Fruit fly (Drosophila melanogaster) whole organism, embryonic: ENCODE data around the gene Arp10.

Experiments
- Bteb2 ChIP-seq: fragments of 200-800 bp; sonication (Bioruptor generic); optimal IDR thresholded peaks from 2 replicates; lab custom pipeline; 2016; ENCODE audit warnings: missing biosample characterization, missing genetic modification characterization
- CG10979 ChIP-seq: fragments of 200-800 bp; sonication (Bioruptor generic); optimal IDR thresholded peaks from 2 replicates; lab custom pipeline; 2018; ENCODE audit warnings: missing biosample characterization, mild to moderate bottlenecking, missing genetic modification characterization, moderate library complexity
- CG11398 ChIP-seq: fragments of 200-800 bp; sonication (Bioruptor generic); optimal IDR thresholded peaks from 2 replicates; lab custom pipeline; 2016; ENCODE audit warnings: missing biosample characterization, missing genetic modification characterization
- CG11456 ChIP-seq: fragments of 200-800 bp; sonication (Bioruptor generic); IDR thresholded peaks from 3 replicates; pipeline ENCODE4 v1.3.6; 2022; ENCODE audit warnings: missing biosample characterization, missing genetic modification characterization
- CG12744 ChIP-seq: fragments of 200-800 bp; sonication (Bioruptor generic); optimal IDR thresholded peaks from 2 replicates; lab custom pipeline; 2016; ENCODE audit warnings: missing biosample characterization, missing genetic modification characterization
- CG13123 ChIP-seq: fragments of 200-800 bp; sonication (Bioruptor generic); optimal IDR thresholded peaks from 2 replicates; lab custom pipeline; 2016; ENCODE audit warnings: missing biosample characterization, missing genetic modification characterization
- CG13624 ChIP-seq: fragments of 200-800 bp; sonication (Bioruptor generic); optimal IDR thresholded peaks from 2 replicates; lab custom pipeline; 2016; ENCODE audit warnings: missing biosample characterization, missing genetic modification characterization
- CG14667 ChIP-seq: fragments of 200-800 bp; sonication (Bioruptor generic); IDR thresholded peaks from 2 replicates; pipeline ENCODE4 v1.3.6; 2022; ENCODE audit warnings: missing biosample characterization, missing genetic modification characterization
- CG14710 ChIP-seq: fragments of 200-800 bp; sonication (Bioruptor generic); optimal IDR thresholded peaks from 3 replicates; lab custom pipeline; 2019; ENCODE audit warnings: missing biosample characterization, mild to moderate bottlenecking, missing genetic modification characterization, moderate library complexity
- CG15696 ChIP-seq: fragments of 200-800 bp; sonication (Bioruptor generic); optimal IDR thresholded peaks from 2 replicates; lab custom pipeline; 2019; ENCODE audit warnings: missing biosample characterization, mild to moderate bottlenecking, missing genetic modification characterization, moderate library complexity
- CG17385 ChIP-seq: fragments of 200-800 bp; sonication (Bioruptor generic); optimal IDR thresholded peaks from 3 replicates; lab custom pipeline; 2018; ENCODE audit warnings: missing biosample characterization, mild to moderate bottlenecking, missing genetic modification characterization
- CG18262 ChIP-seq: fragments of 200-800 bp; optimal IDR thresholded peaks from 3 replicates; lab custom pipeline; 2019; ENCODE audit warnings: missing biosample characterization, mild to moderate bottlenecking, missing genetic modification characterization, moderate library complexity
- CG31388 ChIP-seq: fragments of 200-800 bp; sonication (Bioruptor generic); optimal IDR thresholded peaks from 2 replicates; lab custom pipeline; 2016; ENCODE audit warnings: missing biosample characterization, missing genetic modification characterization
- CG4282 ChIP-seq: fragments of 200-800 bp; sonication (Bioruptor generic); optimal IDR thresholded peaks from 2 replicates; lab custom pipeline; 2016; ENCODE audit warnings: missing biosample characterization, missing genetic modification characterization
- CG5245 ChIP-seq: fragments of 200-800 bp; sonication (Bioruptor generic); optimal IDR thresholded peaks from 3 replicates; lab custom pipeline; 2016; ENCODE audit warnings: missing biosample characterization, missing genetic modification characterization
- CG6272 ChIP-seq: fragments of 200-800 bp; sonication (Bioruptor generic); IDR thresholded peaks from 2 replicates; pipeline ENCODE4 v1.3.6; 2022; ENCODE audit warnings: missing biosample characterization, missing genetic modification characterization
- CG6813 ChIP-seq: fragments of 200-800 bp; sonication (Bioruptor generic); optimal IDR thresholded peaks from 2 replicates; lab custom pipeline; 2017; ENCODE audit warnings: missing biosample characterization, missing genetic modification characterization, mild to moderate bottlenecking, moderate library complexity, missing genetic modification reagents
- CG7357 ChIP-seq: fragments of 200-800 bp; sonication (Bioruptor generic); IDR thresholded peaks from 3 replicates; pipeline ENCODE4 v1.3.6; 2022; ENCODE audit warnings: missing biosample characterization, missing genetic modification characterization
- CG7745 ChIP-seq: fragments of 200-800 bp; sonication (Bioruptor generic); optimal IDR thresholded peaks from 2 replicates; lab custom pipeline; 2018; ENCODE audit warnings: missing biosample characterization, mild to moderate bottlenecking, missing genetic modification characterization, moderate library complexity
- CG7928 ChIP-seq: fragments of 200-800 bp; sonication (Bioruptor generic); optimal IDR thresholded peaks from 2 replicates; lab custom pipeline; 2017; ENCODE audit warnings: missing biosample characterization, mild to moderate bottlenecking, missing genetic modification characterization
- CG7987 ChIP-seq: fragments of 200-800 bp; sonication (Bioruptor generic); optimal IDR thresholded peaks from 2 replicates; lab custom pipeline; 2018; ENCODE audit warnings: missing biosample characterization, mild to moderate bottlenecking, missing genetic modification characterization, moderate library complexity
- CG9797 ChIP-seq: fragments of 200-800 bp; sonication (Bioruptor generic); optimal IDR thresholded peaks from 3 replicates; lab custom pipeline; 2018; ENCODE audit warnings: missing biosample characterization, mild to moderate bottlenecking, missing genetic modification characterization
- CHES-1-like ChIP-seq: fragments of 200-800 bp; sonication (Bioruptor generic); optimal IDR thresholded peaks from 2 replicates; lab custom pipeline; 2016; ENCODE audit warnings: missing biosample characterization, missing genetic modification characterization
- Dip3 ChIP-seq: fragments of 200-800 bp; sonication (Bioruptor generic); optimal IDR thresholded peaks from 3 replicates; lab custom pipeline; 2016; ENCODE audit warnings: missing biosample characterization, missing genetic modification characterization
- Doc3 ChIP-seq: fragments of 200-800 bp; sonication (Bioruptor generic); IDR thresholded peaks from 3 replicates; pipeline ENCODE4 v1.3.6; 2022; ENCODE audit warnings: missing biosample characterization, missing genetic modification characterization; ENCODE audit not compliant: partially characterized antibody
- Kr ChIP-seq: fragments of 200-800 bp; sonication (Bioruptor generic); optimal IDR thresholded peaks from 2 replicates; lab custom pipeline; 2017; ENCODE audit warnings: missing biosample characterization, mild to moderate bottlenecking, missing genetic modification characterization
- Lhr ChIP-seq: fragments of 200-800 bp; sonication (Bioruptor generic); optimal IDR thresholded peaks from 3 replicates; lab custom pipeline; 2017; ENCODE audit warnings: mild to moderate bottlenecking, missing biosample characterization, missing genetic modification reagents, missing genetic modification characterization
- MESR4 ChIP-seq: fragments of 200-800 bp; sonication (Bioruptor generic); optimal IDR thresholded peaks from 2 replicates; lab custom pipeline; 2018; ENCODE audit warnings: missing biosample characterization, mild to moderate bottlenecking, missing genetic modification characterization, moderate library complexity
- Meics ChIP-seq: fragments of 200-800 bp; sonication (Bioruptor generic); optimal IDR thresholded peaks from 2 replicates; lab custom pipeline; 2017; ENCODE audit warnings: missing biosample characterization, mild to moderate bottlenecking, missing genetic modification characterization
- Rfx ChIP-seq: fragments of 200-800 bp; sonication (Bioruptor generic); IDR thresholded peaks from 2 replicates; pipeline ENCODE4 v1.3.6; 2022; ENCODE audit warnings: missing biosample characterization, missing genetic modification characterization
- TFAM ChIP-seq: fragments of 200-800 bp; sonication (Bioruptor generic); optimal IDR thresholded peaks from 2 replicates; lab custom pipeline; 2017; ENCODE audit warnings: missing biosample characterization, missing genetic modification characterization, inconsistent platforms
- Tbp ChIP-seq: fragments of >200 bp; optimal IDR thresholded peaks from 2 replicates; lab custom pipeline; 2018; ENCODE audit warnings: missing biosample characterization, missing genetic modification characterization
- Xrp1 ChIP-seq: fragments of 200-800 bp; sonication (Bioruptor generic); IDR thresholded peaks from 2 replicates; pipeline ENCODE4 v1.3.6; 2022; ENCODE audit warnings: missing biosample characterization, missing genetic modification characterization
- ab ChIP-seq: fragments of 200-800 bp; sonication (Bioruptor generic); optimal IDR thresholded peaks from 2 replicates; lab custom pipeline; 2016; ENCODE audit warnings: missing biosample characterization, missing genetic modification characterization
- bab2 ChIP-seq: fragments of 200-800 bp; sonication (Bioruptor generic); optimal IDR thresholded peaks from 2 replicates; lab custom pipeline; 2016; ENCODE audit warnings: missing biosample characterization, missing genetic modification characterization
- dmrt11E ChIP-seq: fragments of 200-800 bp; sonication (Bioruptor generic); optimal IDR thresholded peaks from 3 replicates; lab custom pipeline; 2018; ENCODE audit warnings: missing biosample characterization, mild to moderate bottlenecking, missing genetic modification characterization, moderate library complexity
- fru ChIP-seq: fragments of >200 bp; optimal IDR thresholded peaks from 2 replicates; lab custom pipeline; 2017
- luna ChIP-seq: fragments of 200-800 bp; sonication (Bioruptor generic); optimal IDR thresholded peaks from 2 replicates; lab custom pipeline; 2016; ENCODE audit warnings: missing biosample characterization, missing genetic modification characterization
- mirr ChIP-seq: fragments of 200-800 bp; sonication (Bioruptor generic); optimal IDR thresholded peaks from 3 replicates; lab custom pipeline; 2018; ENCODE audit warnings: missing biosample characterization, mild to moderate bottlenecking, missing genetic modification characterization
- nerfin-2 ChIP-seq: fragments of 200-800 bp; sonication (Bioruptor generic); IDR thresholded peaks from 2 replicates; pipeline ENCODE4 v1.3.6; 2022; ENCODE audit warnings: missing biosample characterization, missing genetic modification characterization; ENCODE audit not compliant: partially characterized antibody
- otp ChIP-seq: fragments of 200-800 bp; sonication (Bioruptor generic); IDR thresholded peaks from 3 replicates; pipeline ENCODE4, ENCODE4 v1.3.6; 2022; ENCODE audit warnings: missing biosample characterization, missing genetic modification characterization
- pb ChIP-seq: fragments of 200-800 bp; sonication (Bioruptor generic); optimal IDR thresholded peaks from 3 replicates; lab custom pipeline; 2016; ENCODE audit warnings: missing biosample characterization, missing genetic modification characterization
- repo ChIP-seq: fragments of 200-800 bp; sonication (Bioruptor generic); optimal IDR thresholded peaks from 2 replicates; lab custom pipeline; 2016; ENCODE audit warnings: missing biosample characterization, missing genetic modification characterization
- ro ChIP-seq: fragments of 200-800 bp; sonication (Bioruptor generic); IDR thresholded peaks from 2 replicates; pipeline ENCODE4 v1.3.6; 2022; ENCODE audit warnings: missing biosample characterization, missing genetic modification characterization
- row ChIP-seq: fragments of 200-800 bp; sonication (Bioruptor generic); IDR thresholded peaks from 3 replicates; pipeline ENCODE4 v1.3.6; 2022; ENCODE audit warnings: missing biosample characterization, missing genetic modification characterization
- sc ChIP-seq, 3 experiments: fragments of >200 bp in 2 of 3; fragments of 200-800 bp in 1 of 3; sonication (Bioruptor generic) in 1 of 3; optimal IDR thresholded peaks; 2 replicates in 2 of 3; 3 replicates in 1 of 3; lab custom pipeline; 2017; ENCODE audit warnings: mild to moderate bottlenecking in 1 of 3, missing biosample characterization in 1 of 3, missing genetic modification characterization in 1 of 3, missing genetic modification reagents in 1 of 3
- schlank ChIP-seq: fragments of 200-800 bp; sonication (Bioruptor generic); optimal IDR thresholded peaks from 2 replicates; lab custom pipeline; 2018; ENCODE audit warnings: missing biosample characterization, mild to moderate bottlenecking, missing genetic modification characterization
- stc ChIP-seq: fragments of 200-800 bp; sonication (Bioruptor generic); IDR thresholded peaks from 2 replicates; pipeline ENCODE4 v1.3.6; 2022; ENCODE audit warnings: missing biosample characterization, missing genetic modification characterization
- tin ChIP-seq: fragments of 200-800 bp; sonication (Bioruptor generic); optimal IDR thresholded peaks from 3 replicates; lab custom pipeline; 2016; ENCODE audit warnings: missing biosample characterization, missing genetic modification characterization
- tx ChIP-seq: fragments of 200-800 bp; sonication (Bioruptor generic); optimal IDR thresholded peaks from 2 replicates; lab custom pipeline; 2016; ENCODE audit warnings: missing biosample characterization, missing genetic modification characterization
- zfh1 ChIP-seq: fragments of 200-800 bp; sonication (Bioruptor generic); IDR thresholded peaks from 3 replicates; pipeline ENCODE4 v1.3.6; 2022; ENCODE audit warnings: missing biosample characterization, missing genetic modification characterization

Gene Arp10

dm6 chrX:19668405-19668804 lies 22.4 kb upstream of the Arp10 start (continued):
- TF ChIP-seq schlank (tag; lab: Kevin White, UChicago) (peak; percentile 97), nerfin-2 (no peak), mirr (GFP tag; lab: Kevin White, UChicago) (peak; percentile 86), CG6813 (GFP tag; lab: Kevin White, UChicago) (peak; percentile 92), bab2 (GFP tag; lab: Kevin White, UChicago) (peak; percentile 98), Bteb2 (GFP tag; lab: Kevin White, UChicago) (peak; percentile 95), Kr (GFP tag; lab: Kevin White, UChicago) (peak; percentile 79), CG15696 (tag; lab: Kevin White, UChicago) (peak; percentile 97), CG7745 (peak; percentile 15), luna (GFP tag; lab: Kevin White, UChicago) (peak; percentile 92), fru (lab: Kevin White, UChicago) (no peak), MESR4 (peak; percentile 54), stc (GFP tag; lab: Robert Waterston, UW) (peak; percentile 88), TFAM (GFP tag; lab: Kevin White, UChicago) (peak; percentile 62), Doc3 (GFP tag; lab: Robert Waterston, UW) (no peak), CG11456 (peak; percentile 96), tin (GFP tag; lab: Kevin White, UChicago) (peak; percentile 97), CG10979 (tag; lab: Kevin White, UChicago) (peak; percentile 93), Tbp (no peak), CG7928 (GFP tag; lab: Kevin White, UChicago) (peak; percentile 70), CG13123 (GFP tag; lab: Kevin White, UChicago) (peak; percentile 95), sc (optimal IDR thresholded peaks at IDR 0.05; lab: Kevin White, UChicago) (no peak), sc (GFP tag; optimal IDR thresholded peaks at IDR 0.05; lab: Kevin White, UChicago) (peak; percentile 86), CG7987 (GFP tag; lab: Kevin White, UChicago) (peak; percentile 86), CG9797 (peak; percentile 23), row (peak; percentile 98), CG7357 (GFP tag; lab: Robert Waterston, UW) (peak; percentile 87), dmrt11E (tag; lab: Kevin White, UChicago) (peak; percentile 98), CG5245 (GFP tag; lab: Kevin White, UChicago) (peak; percentile 96), CG12744 (GFP tag; lab: Kevin White, UChicago) (peak; percentile 88), Meics (GFP tag; lab: Kevin White, UChicago) (peak; percentile 91), CHES-1-like (GFP tag; lab: Kevin White, UChicago) (peak; percentile 98), CG4282 (peak; percentile 80), ab (GFP tag; lab: Kevin White, UChicago) (peak; percentile 94), Lhr (peak; percentile 90), repo (GFP tag; lab: Kevin White, UChicago) (peak; percentile 94), CG17385 (GFP tag; lab: Kevin White, UChicago) (peak; percentile 94), CG14667 (GFP tag; lab: Robert Waterston, UW) (peak; percentile 90), Rfx (GFP tag; lab: Robert Waterston, UW) (peak; percentile 95), otp (GFP tag; lab: Robert Waterston, UW) (peak; percentile 96), Dip3 (GFP tag; lab: Kevin White, UChicago) (peak; percentile 98), CG14710 (tag; lab: Kevin White, UChicago) (peak; percentile 92), pb (GFP tag; lab: Kevin White, UChicago) (peak; percentile 96), Xrp1 (GFP tag; lab: Robert Waterston, UW) (peak; percentile 97), ro (GFP tag; lab: Robert Waterston, UW) (peak; percentile 86), CG11398 (GFP tag; lab: Kevin White, UChicago) (peak; percentile 97), zfh1 (peak; percentile 96), tx (GFP tag; lab: Kevin White, UChicago) (peak; percentile 97), CG18262 (peak; percentile 93), CG6272 (GFP tag; lab: Robert Waterston, UW) (peak; percentile 88), CG13624 (GFP tag; lab: Kevin White, UChicago) (peak; percentile 97), CG31388 (GFP tag; lab: Kevin White, UChicago) (peak; percentile 73)
